Fruit fly (Drosophila melanogaster): Measurements from ENCODE around the gene Klp98A.

Gene Klp98A

DNA sequence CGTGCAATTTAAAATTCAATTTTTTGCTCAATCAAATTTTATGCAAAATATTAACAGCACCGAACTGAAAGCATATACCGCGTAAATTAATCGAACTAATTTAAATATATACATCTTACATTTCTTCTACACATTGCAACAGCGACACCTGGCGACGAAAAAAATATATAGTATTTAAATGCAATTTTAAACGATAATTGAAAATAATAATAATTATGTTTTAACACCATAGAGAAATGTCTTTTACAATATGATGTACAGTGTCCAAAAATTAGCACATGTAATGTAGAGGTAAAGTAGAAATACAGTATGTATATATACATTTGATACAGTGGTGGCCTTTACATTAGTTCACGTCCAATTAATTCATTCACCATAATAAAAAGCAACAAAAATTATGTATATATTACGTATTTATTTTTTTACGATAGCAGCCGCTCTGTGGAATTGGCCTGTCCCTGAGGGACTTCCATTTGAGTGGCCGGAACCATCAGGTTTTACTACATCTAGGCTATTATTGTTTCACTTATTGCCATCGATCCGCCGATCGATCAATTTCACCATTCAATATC, 11.5 kb downstream of the Klp98A start (continued):
- TF ChIP-seq CG18619 (GFP tag; optimal IDR thresholded peaks at IDR 0.05) = no peak
- TF ChIP-seq CG15073 (GFP tag; optimal IDR thresholded peaks at IDR 0.05) = peak; percentile 96
- TF ChIP-seq CG8281 (tag; optimal IDR thresholded peaks at IDR 0.05) = no peak
- TF ChIP-seq Nf-YA (GFP tag; IDR thresholded peaks at IDR 0.05) = no peak
- no peak for TF ChIP-seq chm (GFP tag; IDR thresholded peaks at IDR 0.05)
- TF ChIP-seq CG7372 (GFP tag; IDR thresholded peaks at IDR 0.05) = no peak
- no peak for TF ChIP-seq Spps (tag; optimal IDR thresholded peaks at IDR 0.05)
- peak; percentile 44; the same call in 1 of the 2 replicates for TF ChIP-seq CG13287 (GFP tag; IDR thresholded peaks at IDR 0.05; ENCODE audit: partially characterized antibody)
- no peak for TF ChIP-seq CG12236 (GFP tag; optimal IDR thresholded peaks at IDR 0.05)
- TF ChIP-seq twi (tag; optimal IDR thresholded peaks at IDR 0.05) = no peak
- TF ChIP-seq org-1 (GFP tag; optimal IDR thresholded peaks at IDR 0.05) = no peak
- no peak for TF ChIP-seq luna (GFP tag; optimal IDR thresholded peaks at IDR 0.05)
- no peak for TF ChIP-seq sd (tag; optimal IDR thresholded peaks at IDR 0.05)
- TF ChIP-seq odd (GFP tag; optimal IDR thresholded peaks at IDR 0.05) = no peak
- no peak for TF ChIP-seq Gug (GFP tag; IDR thresholded peaks at IDR 0.05)
- no peak for TF ChIP-seq ken (GFP tag; IDR thresholded peaks at IDR 0.05)
- no peak for TF ChIP-seq gt (GFP tag; IDR thresholded peaks at IDR 0.05)
- TF ChIP-seq knrl (GFP tag; IDR thresholded peaks at IDR 0.05; ENCODE audit: partially characterized antibody) = peak; percentile 76
- no peak for TF ChIP-seq CG7556 (GFP tag; optimal IDR thresholded peaks at IDR 0.05)
- TF ChIP-seq sens (GFP tag) = peak; percentile 58
- TF ChIP-seq mirr (GFP tag; optimal IDR thresholded peaks at IDR 0.05) = no peak
- TF ChIP-seq danr (GFP tag; IDR thresholded peaks at IDR 0.05) = no peak
- no peak for TF ChIP-seq CG5245 (GFP tag; optimal IDR thresholded peaks at IDR 0.05)
- TF ChIP-seq dati (GFP tag; IDR thresholded peaks at IDR 0.05) = no peak
- TF ChIP-seq dimm (GFP tag; IDR thresholded peaks at IDR 0.05) = no peak
- TF ChIP-seq CG7963 (GFP tag; IDR thresholded peaks at IDR 0.05; ENCODE audit: partially characterized antibody) = 0 out of 3 replicates have a peak, but pooled peaks have one; percentile 14
- TF ChIP-seq seq (GFP tag; IDR thresholded peaks at IDR 0.05) = no peak
- TF ChIP-seq ac (GFP tag; optimal IDR thresholded peaks at IDR 0.05) = no peak
- no peak for TF ChIP-seq Doc2 (GFP tag; IDR thresholded peaks at IDR 0.05)
- no peak for TF ChIP-seq CG11247 (GFP tag; IDR thresholded peaks at IDR 0.05)
- peak; percentile 44; the same call in 1 of the 2 replicates for TF ChIP-seq bbx (GFP tag; IDR thresholded peaks at IDR 0.05; ENCODE audit: partially characterized antibody)

DNA sequence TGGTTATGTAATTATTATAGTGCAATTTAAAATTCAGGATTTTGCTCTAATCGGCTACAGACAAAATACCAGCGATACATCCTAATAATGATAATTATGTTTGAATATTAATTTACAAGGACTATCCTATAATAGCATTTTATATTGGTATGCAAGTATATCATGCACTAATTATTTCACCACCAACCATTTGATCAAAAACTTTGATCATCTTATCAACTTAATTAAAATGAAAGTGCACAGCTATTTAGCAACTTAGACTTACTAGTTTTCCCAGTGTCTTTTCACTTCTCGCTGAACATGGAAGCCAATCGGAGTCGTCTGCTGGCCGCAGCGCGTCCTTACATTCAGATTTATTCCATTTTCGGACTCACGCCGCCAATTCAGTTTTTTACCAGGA, 13.2 kb downstream of the Klp98A start, which contains the start of gene Gr98d:
Gene Gr98d (plus strand): TSS at position 301 of the 400 bp plus-strand sequence.
- no peak for TF ChIP-seq CG34376 (GFP tag; optimal IDR thresholded peaks at IDR 0.05)
- no peak for TF ChIP-seq GATAe (GFP tag; conservative IDR thresholded peaks at IDR 0.05)
- no peak for TF ChIP-seq CG18262 (tag; optimal IDR thresholded peaks at IDR 0.05)
- no peak for TF ChIP-seq CG12659 (GFP tag; optimal IDR thresholded peaks at IDR 0.05)
- TF ChIP-seq grn (GFP tag; optimal IDR thresholded peaks at IDR 0.05) = no peak
- no peak for TF ChIP-seq HLHmδ (GFP tag; optimal IDR thresholded peaks at IDR 0.05)
- no peak for TF ChIP-seq HLH54F (GFP tag; optimal IDR thresholded peaks at IDR 0.05)
- no peak for TF ChIP-seq CG7987 (GFP tag; optimal IDR thresholded peaks at IDR 0.05)
- TF ChIP-seq CG14441 (GFP tag; IDR thresholded peaks at IDR 0.05) = no peak
- TF ChIP-seq CG8388 (GFP tag; optimal IDR thresholded peaks at IDR 0.05) = no peak
- TF ChIP-seq Deaf1 (tag; optimal IDR thresholded peaks at IDR 0.05) = no peak
- TF ChIP-seq en (GFP tag; optimal IDR thresholded peaks at IDR 0.05) = no peak
- no peak for TF ChIP-seq Taf1 (GFP tag; IDR thresholded peaks at IDR 0.05)
- TF ChIP-seq Nf-YA (GFP tag; IDR thresholded peaks at IDR 0.05) = no peak
- TF ChIP-seq CG34224 (GFP tag; IDR thresholded peaks at IDR 0.05; ENCODE audit: partially characterized antibody) = no peak
- TF ChIP-seq Sox102F (GFP tag; optimal IDR thresholded peaks at IDR 0.05) = no peak
- no peak for TF ChIP-seq CG12071 (GFP tag; optimal IDR thresholded peaks at IDR 0.05)
